Fruit fly (Drosophila melanogaster) whole organism, pupa: ENCODE data around the gene fit.

Experiments used
- CG12605 ChIP-seq: fragments of 200-800 bp; sonication (Bioruptor generic); IDR thresholded peaks from 2 replicates; pipeline ENCODE4 v1.3.6; 2022; ENCODE audit warnings: missing biosample characterization, missing genetic modification characterization
- CG32121 ChIP-seq: fragments of 200-800 bp; sonication (Bioruptor generic); IDR thresholded peaks from 2 replicates; pipeline ENCODE4 v1.3.6; 2022; ENCODE audit warnings: missing biosample characterization, missing genetic modification characterization
- CG34367 ChIP-seq: fragments of 200-800 bp; sonication (Bioruptor generic); optimal IDR thresholded peaks from 2 replicates; lab custom pipeline; 2018; ENCODE audit warnings: missing biosample characterization, mild to moderate bottlenecking, missing genetic modification characterization
- CG4496 ChIP-seq: fragments of 200-800 bp; sonication (Bioruptor generic); IDR thresholded peaks from 3 replicates; pipeline ENCODE4 v1.3.6; 2022; ENCODE audit warnings: missing biosample characterization, missing genetic modification characterization
- CG8159 ChIP-seq: fragments of 200-800 bp; sonication (Bioruptor generic); optimal IDR thresholded peaks from 3 replicates; lab custom pipeline; 2018; ENCODE audit warnings: missing biosample characterization, mild to moderate bottlenecking, missing genetic modification characterization, moderate library complexity
- CG8301 ChIP-seq: fragments of 200-800 bp; sonication (Bioruptor generic); optimal IDR thresholded peaks from 2 replicates; lab custom pipeline; 2018; ENCODE audit warnings: missing biosample characterization, mild to moderate bottlenecking, missing genetic modification characterization
- CG9948 ChIP-seq: fragments of 200-800 bp; sonication (Bioruptor generic); optimal IDR thresholded peaks from 2 replicates; lab custom pipeline; 2018; ENCODE audit warnings: missing biosample characterization, mild to moderate bottlenecking, missing genetic modification characterization, moderate library complexity
- D1 ChIP-seq: fragments of 200-800 bp; sonication (Bioruptor generic); optimal IDR thresholded peaks from 2 replicates; lab custom pipeline; 2018; ENCODE audit warnings: missing biosample characterization, mild to moderate bottlenecking, missing genetic modification characterization, moderate library complexity
- Ets98B ChIP-seq: fragments of 200-800 bp; sonication (Bioruptor generic); IDR thresholded peaks from 2 replicates; pipeline ENCODE4 v1.3.6; 2022; ENCODE audit warnings: missing biosample characterization, missing genetic modification characterization
- Pif1A ChIP-seq: fragments of 200-800 bp; sonication (Bioruptor generic); optimal IDR thresholded peaks from 3 replicates; lab custom pipeline; 2016; ENCODE audit warnings: missing biosample characterization, missing genetic modification characterization
- Pif1B ChIP-seq: fragments of 200-800 bp; sonication (Bioruptor generic); optimal IDR thresholded peaks from 3 replicates; lab custom pipeline; 2016; ENCODE audit warnings: missing biosample characterization, missing genetic modification characterization
- fd96Ca ChIP-seq: fragments of 200-800 bp; sonication (Bioruptor generic); IDR thresholded peaks from 3 replicates; pipeline ENCODE4 v1.3.6; 2022; ENCODE audit warnings: missing biosample characterization, missing genetic modification characterization
- gl ChIP-seq: fragments of 200-800 bp; sonication (Bioruptor generic); optimal IDR thresholded peaks from 2 replicates; lab custom pipeline; 2018; ENCODE audit warnings: missing biosample characterization, mild to moderate bottlenecking, missing genetic modification characterization

- no peak for TF ChIP-seq CG9948 (tag; lab: Kevin White, UChicago)
- no peak for TF ChIP-seq CG34367 (tag; lab: Kevin White, UChicago)
- peak; percentile 63 for TF ChIP-seq Ets98B (GFP tag; lab: Robert Waterston, UW)
- no peak for TF ChIP-seq CG8159 (tag; lab: Kevin White, UChicago)
- no peak for TF ChIP-seq CG12605 (GFP tag; lab: Robert Waterston, UW)
- no peak for TF ChIP-seq Pif1A (GFP tag; lab: Kevin White, UChicago)
- no peak for TF ChIP-seq gl
- TF ChIP-seq CG8301 (tag; lab: Kevin White, UChicago), result peak; percentile 8
- no peak for TF ChIP-seq D1
- TF ChIP-seq CG32121 (GFP tag; lab: Robert Waterston, UW), result no peak
- no peak for TF ChIP-seq CG4496
- TF ChIP-seq Pif1B (GFP tag; lab: Kevin White, UChicago), result no peak
- peak; percentile 38; the same call in 2 of the 3 replicates for TF ChIP-seq fd96Ca (GFP tag; lab: Robert Waterston, UW)
Measured at dm6 chr3R:21836201-21836504, 48.1 kb downstream of the fit start.
